Fruit fly (Drosophila melanogaster) whole organism: ENCODE results near the gene CG31810.

ENCODE experiments used
- CG8478 ChIP-seq: fragments of >200 bp; optimal IDR thresholded peaks from 2 replicates; lab custom pipeline; 2018; ENCODE audit warnings: inconsistent platforms
- Dll ChIP-seq: fragments of >200 bp; optimal IDR thresholded peaks from 2 replicates; lab custom pipeline; 2017
- pan ChIP-seq: fragments of >200 bp; optimal IDR thresholded peaks from 2 replicates; lab custom pipeline; 2017

DNA sequence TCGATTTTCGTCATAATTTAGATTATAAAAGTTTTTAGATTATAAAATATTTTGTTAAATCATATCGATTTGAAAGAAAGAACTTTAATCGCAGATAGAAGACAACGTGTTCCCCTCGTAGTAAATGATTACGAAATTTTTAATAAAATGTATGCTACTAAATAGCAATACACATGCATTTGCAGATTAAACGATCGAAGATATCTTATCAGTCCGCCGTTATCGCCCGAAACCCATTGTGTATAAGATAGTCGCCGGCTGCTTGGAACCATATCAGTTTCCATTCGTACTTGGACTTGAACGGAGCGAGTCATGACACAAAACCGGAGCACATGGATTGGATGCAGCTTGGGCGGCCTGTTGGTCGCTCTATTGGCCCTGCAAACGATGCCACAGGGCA lies 52.7 kb downstream of the CG31810 start:
- no peak for TF ChIP-seq CG8478
- no peak for TF ChIP-seq Dll (lab: Kevin White, UChicago)
- TF ChIP-seq pan: no peak
